Fruit fly (Drosophila melanogaster): ENCODE data around the gene Pura.

Gene Pura

DNA sequence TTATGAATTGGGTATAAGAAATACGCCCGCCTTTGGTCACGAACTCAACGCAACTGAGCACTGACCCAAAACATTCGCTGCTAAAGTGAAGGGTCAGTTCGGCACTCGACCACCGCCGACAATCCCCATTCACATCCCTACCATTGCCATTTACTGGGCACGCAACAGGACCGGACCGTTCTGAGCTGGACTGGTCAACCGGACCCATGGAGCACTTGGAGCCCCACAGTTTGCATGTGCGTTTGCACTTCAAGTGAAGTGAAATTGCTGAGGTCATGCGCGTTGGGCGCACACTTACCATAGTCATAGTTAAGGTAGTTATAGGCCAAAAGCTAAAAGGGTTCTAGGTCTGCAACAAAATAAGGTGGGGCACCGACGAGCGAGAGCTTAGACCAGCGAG is 33.0 kb upstream of the Pura start, which contains the start of gene CG14837:
TSS of gene CG14837 (minus strand) at position 101 of the 400 bp plus-strand sequence.
- TF ChIP-seq dsf (GFP tag; optimal IDR thresholded peaks at IDR 0.05; ENCODE audit: borderline replicate concordance) (no peak), Dfd (GFP tag; optimal IDR thresholded peaks at IDR 0.05) (no peak), OdsH (GFP tag; optimal IDR thresholded peaks at IDR 0.05) (no peak), Sp1 (GFP tag; optimal IDR thresholded peaks at IDR 0.05) (no peak), usp (GFP tag; optimal IDR thresholded peaks at IDR 0.05) (no peak), dl (GFP tag; optimal IDR thresholded peaks at IDR 0.05; ENCODE audit: insufficient read depth in 1 of 2, partially characterized antibody in 2 of 2) (no peak), br (GFP tag; optimal IDR thresholded peaks at IDR 0.05) (no peak), Dif (GFP tag; optimal IDR thresholded peaks at IDR 0.05; ENCODE audit: partially characterized antibody) (no peak), GATAd (GFP tag; optimal IDR thresholded peaks at IDR 0.05) (no peak), Hr83 (GFP tag; optimal IDR thresholded peaks at IDR 0.05; ENCODE audit: poor library complexity, severe bottlenecking) (no peak), fru (GFP tag; optimal IDR thresholded peaks at IDR 0.05) (no peak), Mio (GFP tag; optimal IDR thresholded peaks at IDR 0.05) (no peak), pan (optimal IDR thresholded peaks at IDR 0.05) (no peak), woc (GFP tag; optimal IDR thresholded peaks at IDR 0.05) (no peak), N (GFP tag; optimal IDR thresholded peaks at IDR 0.05) (no peak), Rel (GFP tag; optimal IDR thresholded peaks at IDR 0.05) (no peak), Rel (tag; optimal IDR thresholded peaks at IDR 0.05) (no peak), CG9705 (GFP tag; optimal IDR thresholded peaks at IDR 0.05) (no peak), sv (GFP tag; optimal IDR thresholded peaks at IDR 0.05) (no peak), dmrt93B (GFP tag; optimal IDR thresholded peaks at IDR 0.05) (no peak), tai (GFP tag; optimal IDR thresholded peaks at IDR 0.05) (no peak)

DNA sequence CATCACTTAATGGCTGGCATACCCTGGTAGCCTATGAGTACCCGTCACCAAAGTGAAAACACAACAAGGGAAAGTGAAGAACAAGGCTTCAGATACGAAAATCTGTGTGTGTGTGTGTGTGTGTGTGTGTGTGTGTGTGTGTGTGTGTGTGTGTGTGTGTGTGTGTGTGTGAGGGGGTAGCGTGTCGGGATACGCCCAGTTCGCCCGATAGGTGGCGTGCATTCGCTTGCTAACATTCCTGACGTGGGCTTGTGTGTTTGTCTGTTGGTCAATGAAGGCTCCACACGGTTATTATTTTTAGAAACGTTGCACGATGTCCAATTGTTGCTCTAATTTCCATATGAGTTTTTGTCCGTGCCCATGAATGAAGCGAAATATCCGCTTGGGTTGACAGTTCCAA is 32.3 kb upstream of the Pura start:
- TF ChIP-seq CrebA (GFP tag; optimal IDR thresholded peaks at IDR 0.05; ENCODE audit: borderline replicate concordance): no peak
- no peak for TF ChIP-seq Dif (GFP tag; optimal IDR thresholded peaks at IDR 0.05; ENCODE audit: partially characterized antibody)
- no peak for TF ChIP-seq Abd-B (GFP tag; optimal IDR thresholded peaks at IDR 0.05)
- TF ChIP-seq br (GFP tag; optimal IDR thresholded peaks at IDR 0.05): no peak
- TF ChIP-seq foxo (GFP tag; optimal IDR thresholded peaks at IDR 0.05): no peak
- TF ChIP-seq Jra (GFP tag; optimal IDR thresholded peaks at IDR 0.05): no peak
- no peak for TF ChIP-seq dmrt93B (GFP tag; optimal IDR thresholded peaks at IDR 0.05)
- TF ChIP-seq OdsH (GFP tag; optimal IDR thresholded peaks at IDR 0.05): no peak
- TF ChIP-seq lola (GFP tag; optimal IDR thresholded peaks at IDR 0.05): no peak
- TF ChIP-seq dsf (GFP tag; optimal IDR thresholded peaks at IDR 0.05; ENCODE audit: borderline replicate concordance): no peak
- TF ChIP-seq rgr (GFP tag; optimal IDR thresholded peaks at IDR 0.05): no peak
- no peak for TF ChIP-seq CG9705 (GFP tag; optimal IDR thresholded peaks at IDR 0.05)
- TF ChIP-seq HLH106 (tag; optimal IDR thresholded peaks at IDR 0.05): no peak
- no peak for TF ChIP-seq Rel (GFP tag; optimal IDR thresholded peaks at IDR 0.05)
- no peak for TF ChIP-seq Rel (tag; optimal IDR thresholded peaks at IDR 0.05)
- TF ChIP-seq sage (GFP tag; optimal IDR thresholded peaks at IDR 0.05): no peak
- TF ChIP-seq GATAd (GFP tag; optimal IDR thresholded peaks at IDR 0.05): no peak
- TF ChIP-seq jim (GFP tag; optimal IDR thresholded peaks at IDR 0.05): no peak
- TF ChIP-seq woc (GFP tag; optimal IDR thresholded peaks at IDR 0.05): no peak
- TF ChIP-seq Hr78 (GFP tag; optimal IDR thresholded peaks at IDR 0.05): no peak
- no peak for TF ChIP-seq Hr83 (GFP tag; optimal IDR thresholded peaks at IDR 0.05; ENCODE audit: poor library complexity, severe bottlenecking)

DNA sequence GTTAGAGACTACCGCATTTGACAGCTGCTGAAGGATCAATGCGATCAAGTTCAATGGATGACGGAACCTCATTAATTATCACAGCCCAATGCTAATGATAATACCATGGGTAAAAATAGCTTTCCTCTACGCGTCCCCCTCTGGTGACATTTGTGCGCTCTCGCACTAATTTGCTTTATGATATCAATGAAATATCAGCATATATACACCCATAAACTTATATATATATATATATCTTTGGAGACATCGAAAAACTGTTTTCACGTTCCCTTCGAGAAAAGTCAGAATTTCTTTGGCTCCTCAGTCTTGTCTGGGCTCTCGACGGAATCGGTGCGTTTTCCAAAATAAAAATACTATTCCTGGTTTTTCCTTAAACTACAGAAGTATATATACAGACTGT is 30.6 kb upstream of the Pura start, which contains the start of gene frac:
TSS of gene frac (plus strand) at position 301 of the 400 bp plus-strand sequence.
- TF ChIP-seq HLH106 (tag; optimal IDR thresholded peaks at IDR 0.05) (no peak), CG32264 (GFP tag; optimal IDR thresholded peaks at IDR 0.05) (no peak), br (GFP tag; optimal IDR thresholded peaks at IDR 0.05) (no peak), Jra (GFP tag; optimal IDR thresholded peaks at IDR 0.05) (no peak), Hr78 (GFP tag; optimal IDR thresholded peaks at IDR 0.05) (no peak), brk (GFP tag; optimal IDR thresholded peaks at IDR 0.05) (no peak), rgr (GFP tag; optimal IDR thresholded peaks at IDR 0.05) (no peak), psq (GFP tag; optimal IDR thresholded peaks at IDR 0.05) (no peak), Hr83 (GFP tag; optimal IDR thresholded peaks at IDR 0.05; ENCODE audit: poor library complexity, severe bottlenecking) (no peak)

DNA sequence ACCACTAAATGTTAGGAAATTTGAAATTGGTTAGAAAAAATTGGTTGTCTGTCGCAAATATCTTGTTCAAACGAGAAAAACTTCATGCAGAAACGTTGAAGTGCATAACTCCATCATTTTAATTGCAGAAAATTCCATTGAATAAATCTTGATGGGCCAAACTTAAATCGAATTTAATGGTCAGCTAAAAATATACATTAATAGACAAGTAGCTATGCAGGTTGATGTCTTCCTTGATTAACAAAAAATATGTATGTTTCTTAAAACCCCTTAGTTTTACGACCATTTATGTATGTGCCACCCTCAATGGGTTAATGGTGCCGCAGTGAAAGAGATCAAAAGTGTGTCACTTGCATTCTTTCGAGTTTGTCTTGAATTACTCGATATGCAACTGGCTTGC is 19.9 kb upstream of the Pura start:
- TF ChIP-seq sv (GFP tag; optimal IDR thresholded peaks at IDR 0.05): no peak
- TF ChIP-seq woc (GFP tag; optimal IDR thresholded peaks at IDR 0.05): no peak
- TF ChIP-seq br (GFP tag; optimal IDR thresholded peaks at IDR 0.05): no peak
- TF ChIP-seq CG32264 (GFP tag; optimal IDR thresholded peaks at IDR 0.05): no peak
- no peak for TF ChIP-seq Rel (GFP tag; optimal IDR thresholded peaks at IDR 0.05)
- no peak for TF ChIP-seq Rel (tag; optimal IDR thresholded peaks at IDR 0.05)

Measured in whole organism, wandering third instar larva.